Fruit fly (Drosophila melanogaster) whole organism, adult: ENCODE data around the gene Tsp2A.
A peak's percentile ranks its signal among the peaks of the same experiment; 100 is the strongest.

Experiments used
- CG11617 ChIP-seq: fragments of 200-800 bp; sonication (Bioruptor generic); optimal IDR thresholded peaks from 2 replicates; lab custom pipeline; 2017; ENCODE audit warnings: mild to moderate bottlenecking, missing biosample characterization, missing genetic modification reagents, missing genetic modification characterization
- CG12768 ChIP-seq: fragments of 200-800 bp; sonication (Bioruptor generic); optimal IDR thresholded peaks from 2 replicates; lab custom pipeline; 2017; ENCODE audit warnings: missing biosample characterization, missing genetic modification characterization, mild to moderate bottlenecking, moderate library complexity, missing genetic modification reagents
- CG14711 ChIP-seq: fragments of 200-800 bp; sonication (Bioruptor generic); optimal IDR thresholded peaks from 2 replicates; lab custom pipeline; 2018; ENCODE audit warnings: missing biosample characterization, mild to moderate bottlenecking, missing genetic modification characterization, moderate library complexity
- CG1620 ChIP-seq: fragments of 200-800 bp; sonication (Bioruptor generic); optimal IDR thresholded peaks from 2 replicates; lab custom pipeline; 2016; ENCODE audit warnings: missing biosample characterization, missing genetic modification characterization
- CG33017 ChIP-seq: fragments of 200-800 bp; sonication (Bioruptor generic); optimal IDR thresholded peaks from 2 replicates; lab custom pipeline; 2018; ENCODE audit warnings: missing biosample characterization, mild to moderate bottlenecking, missing genetic modification characterization, moderate library complexity
- CG5204 ChIP-seq: fragments of 200-800 bp; sonication (Bioruptor generic); optimal IDR thresholded peaks from 2 replicates; lab custom pipeline; 2016; ENCODE audit warnings: missing biosample characterization, missing genetic modification characterization
- CG7045 ChIP-seq: fragments of 200-800 bp; sonication (Bioruptor generic); optimal IDR thresholded peaks from 2 replicates; lab custom pipeline; 2017; ENCODE audit warnings: missing biosample characterization, mild to moderate bottlenecking, missing genetic modification characterization
- CG7101 ChIP-seq: fragments of 200-800 bp; sonication (Bioruptor generic); optimal IDR thresholded peaks from 2 replicates; lab custom pipeline; 2018; ENCODE audit warnings: missing biosample characterization, mild to moderate bottlenecking, missing genetic modification characterization, moderate library complexity
- Clk ChIP-seq: fragments of 200-800 bp; sonication (Bioruptor generic); optimal IDR thresholded peaks from 2 replicates; lab custom pipeline; 2017; ENCODE audit warnings: missing biosample characterization, missing genetic modification characterization
- Crg-1 ChIP-seq: fragments of 200-800 bp; sonication (Bioruptor generic); optimal IDR thresholded peaks from 2 replicates; lab custom pipeline; 2016; ENCODE audit warnings: missing biosample characterization, missing genetic modification characterization
- Hr96 ChIP-seq: fragments of 200-800 bp; sonication (Bioruptor generic); optimal IDR thresholded peaks from 2 replicates; lab custom pipeline; 2016; ENCODE audit warnings: missing biosample characterization, missing genetic modification characterization
- Mnt ChIP-seq: fragments of 200-800 bp; sonication (Bioruptor generic); optimal IDR thresholded peaks from 2 replicates; lab custom pipeline; 2016; ENCODE audit warnings: missing biosample characterization, mild to moderate bottlenecking, missing genetic modification characterization
- bab1 ChIP-seq: fragments of 200-800 bp; sonication (Bioruptor generic); optimal IDR thresholded peaks from 3 replicates; lab custom pipeline; 2019; ENCODE audit warnings: missing biosample characterization, mild to moderate bottlenecking, missing genetic modification characterization, moderate library complexity
- cic ChIP-seq: fragments of 200-800 bp; sonication (Bioruptor generic); optimal IDR thresholded peaks from 2 replicates; lab custom pipeline; 2017; ENCODE audit warnings: missing biosample characterization, mild to moderate bottlenecking, missing genetic modification characterization, moderate library complexity
- cnc ChIP-seq, 2 experiments: fragments of >200 bp; optimal IDR thresholded peaks; 2 replicates each; lab custom pipeline; 2017
- kay ChIP-seq: fragments of 200-800 bp; sonication (Bioruptor generic); peaks from one replicate; lab custom pipeline; 2016; ENCODE audit warnings: missing biosample characterization, missing genetic modification characterization, borderline replicate concordance
- ovo ChIP-seq: fragments of 200-800 bp; sonication (Bioruptor generic); optimal IDR thresholded peaks from 2 replicates; lab custom pipeline; 2016; ENCODE audit warnings: missing biosample characterization, missing genetic modification characterization
- pad ChIP-seq: fragments of 200-800 bp; sonication (Bioruptor generic); optimal IDR thresholded peaks from 3 replicates; lab custom pipeline; 2017; ENCODE audit warnings: missing biosample characterization, missing genetic modification characterization, mild to moderate bottlenecking, moderate library complexity, missing genetic modification reagents
- tj ChIP-seq: fragments of 200-800 bp; sonication (Bioruptor generic); optimal IDR thresholded peaks from 3 replicates; lab custom pipeline; 2017; ENCODE audit warnings: missing biosample characterization, mild to moderate bottlenecking, missing genetic modification characterization, moderate library complexity
- toe ChIP-seq: fragments of 200-800 bp; sonication (Bioruptor generic); optimal IDR thresholded peaks from 2 replicates; lab custom pipeline; 2016; ENCODE audit warnings: missing biosample characterization, missing genetic modification characterization

The Tsp2A gene

DNA sequence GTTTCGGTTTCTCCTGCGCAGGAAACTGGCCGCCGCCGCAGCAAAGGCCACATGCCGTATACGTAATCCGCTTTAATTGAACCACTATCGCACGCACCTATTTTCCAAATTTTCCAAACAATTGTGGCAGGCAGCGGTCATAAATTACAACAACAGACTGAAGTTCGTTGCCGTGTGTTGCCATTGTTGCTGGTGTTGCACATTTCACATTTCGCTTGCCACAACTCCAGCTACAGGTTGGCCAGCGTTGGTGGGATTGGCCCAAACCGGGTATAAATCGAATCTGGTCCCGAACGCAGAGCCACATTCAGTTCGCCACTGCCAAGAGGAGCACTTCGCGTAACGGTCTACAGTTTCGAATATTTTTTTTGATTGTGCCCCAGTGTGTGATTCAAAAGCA is 22.6 kb downstream of the Tsp2A start, which contains the start of gene CG14770:
Gene CG14770, plus strand, starts transcription at position 301 of the 400 bp plus-strand sequence.
- TF ChIP-seq CG7101 (tag; lab: Kevin White, UChicago), result no peak
- no peak for TF ChIP-seq CG1620 (GFP tag; lab: Kevin White, UChicago)
- TF ChIP-seq toe (GFP tag; lab: Kevin White, UChicago), result no peak
- TF ChIP-seq kay, result no peak
- no peak for TF ChIP-seq Crg-1
- TF ChIP-seq bab1 (GFP tag; lab: Kevin White, UChicago), result no peak

DNA sequence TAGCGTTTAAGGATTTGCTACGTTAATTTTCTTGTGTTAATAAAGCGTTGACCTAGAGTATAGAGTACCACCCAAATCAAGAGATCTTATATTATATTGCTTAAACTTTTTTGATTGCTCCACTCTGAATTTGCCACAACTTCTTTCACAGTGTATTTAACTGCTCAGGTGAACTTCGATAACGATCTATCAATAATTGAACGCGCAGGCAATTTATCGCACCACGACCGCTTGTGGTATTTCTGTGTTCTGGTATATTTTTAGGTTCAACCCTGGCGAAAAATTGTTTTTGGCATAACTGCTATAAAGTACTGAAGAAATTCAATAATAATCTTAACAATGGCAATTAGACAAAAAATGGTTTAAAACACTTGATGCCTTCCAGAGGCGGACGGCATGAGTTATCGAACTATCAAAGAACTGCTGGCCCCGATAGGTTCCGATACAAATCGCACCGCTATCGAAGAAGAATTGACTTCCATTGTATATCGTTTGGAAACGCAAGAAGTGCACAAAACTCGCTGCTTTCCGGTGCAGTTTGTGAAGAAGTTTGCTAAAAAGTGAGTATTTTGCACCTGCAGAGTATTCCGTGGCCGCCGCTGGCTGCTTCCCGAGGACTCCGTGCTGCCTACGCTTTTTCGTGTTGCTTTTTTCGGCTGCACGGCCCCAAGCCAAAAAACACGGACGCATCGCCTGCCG is 23.9 kb downstream of the Tsp2A start, which contains the start of gene ssx:
Gene ssx, plus strand, starts transcription at position 477 of the 699 bp plus-strand sequence.
- TF ChIP-seq CG5204 (GFP tag; lab: Kevin White, UChicago) (no peak), Clk (GFP tag; lab: Kevin White, UChicago) (no peak), ovo (GFP tag; lab: Kevin White, UChicago) (no peak), cic (no peak), Hr96 (GFP tag; lab: Kevin White, UChicago) (no peak), Mnt (GFP tag; lab: Kevin White, UChicago) (peak; percentile 31), kay (no peak), pad (GFP tag; lab: Kevin White, UChicago) (no peak), cnc (optimal IDR thresholded peaks at IDR 0.05; lab: Kevin White, UChicago) (no peak), CG11617 (peak; percentile 20), CG7101 (tag; lab: Kevin White, UChicago) (peak; percentile 53), toe (GFP tag; lab: Kevin White, UChicago) (no peak), CG1620 (GFP tag; lab: Kevin White, UChicago) (no peak), Crg-1 (peak; percentile 50), tj (peak; percentile 62), bab1 (GFP tag; lab: Kevin White, UChicago) (peak; percentile 57), CG7045 (GFP tag; lab: Kevin White, UChicago) (no peak), CG14711 (tag; lab: Kevin White, UChicago) (peak; percentile 24), CG33017 (tag; lab: Kevin White, UChicago) (no peak), CG12768 (no peak)

DNA sequence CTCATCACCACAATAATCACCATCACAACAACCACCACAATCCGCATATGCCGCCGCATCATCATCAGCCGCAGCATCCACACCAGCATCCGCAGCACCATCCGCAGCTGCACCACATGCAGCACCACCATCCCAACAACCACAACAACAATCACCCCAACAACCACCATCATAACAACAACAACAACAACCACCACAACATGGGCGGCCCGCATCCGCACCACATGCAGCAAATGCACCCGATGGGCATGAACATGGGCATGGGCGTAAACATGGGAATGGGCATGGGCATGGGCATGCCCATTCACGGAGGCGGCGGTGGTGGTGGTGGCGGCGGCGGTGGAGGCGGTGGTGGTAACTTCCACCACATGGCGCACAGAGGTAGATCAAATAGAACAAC is 26.3 kb downstream of the Tsp2A start:
- TF ChIP-seq Crg-1 (no peak), Clk (GFP tag; lab: Kevin White, UChicago) (no peak), CG11617 (no peak), CG12768 (no peak), Mnt (GFP tag; lab: Kevin White, UChicago) (no peak), CG7101 (tag; lab: Kevin White, UChicago) (no peak), kay (no peak), bab1 (GFP tag; lab: Kevin White, UChicago) (no peak), Hr96 (GFP tag; lab: Kevin White, UChicago) (no peak), cnc (optimal IDR thresholded peaks at IDR 0.05; lab: Kevin White, UChicago) (no peak)

DNA sequence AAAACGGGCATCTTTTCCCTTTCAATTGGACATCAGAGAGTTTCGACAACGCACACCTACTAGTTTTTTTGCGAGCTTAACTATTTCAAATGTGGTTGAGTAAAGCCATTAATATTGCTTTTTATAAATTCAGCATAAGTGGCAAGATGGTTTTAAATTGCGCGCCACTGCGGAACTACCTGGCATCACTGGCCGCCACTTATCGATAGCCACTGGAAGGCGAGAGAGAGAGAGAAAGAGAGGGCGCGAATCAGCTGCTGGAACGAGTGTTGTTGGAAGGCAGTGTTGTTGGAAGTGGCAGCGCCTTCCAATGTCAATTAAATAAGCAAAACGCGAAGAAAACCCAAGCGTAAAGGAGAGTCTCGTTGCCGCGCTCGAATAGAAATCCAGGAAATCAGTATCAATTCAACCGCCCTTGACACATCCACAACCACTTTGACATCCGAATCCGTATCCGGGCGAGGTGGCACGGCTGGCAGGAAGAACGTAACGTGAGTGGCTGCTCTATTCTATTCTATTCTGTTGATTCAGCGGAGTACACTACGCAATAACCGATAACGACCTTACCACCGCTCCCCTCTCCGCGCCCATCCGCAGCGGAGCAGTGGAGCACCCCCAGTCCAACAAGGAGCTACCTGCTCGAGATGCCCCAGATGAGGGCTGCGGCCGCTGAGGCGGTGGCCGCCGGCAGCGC is 29.1 kb downstream of the Tsp2A start, which contains the start of gene AMPKalpha:
Gene AMPKalpha, plus strand, starts transcription at position 272 of the 694 bp plus-strand sequence.
- TF ChIP-seq CG11617, result no peak
- peak; percentile 75 for TF ChIP-seq tj
- no peak for TF ChIP-seq ovo (GFP tag; lab: Kevin White, UChicago)
- TF ChIP-seq bab1 (GFP tag; lab: Kevin White, UChicago), result peak; percentile 41
- TF ChIP-seq cic, result peak; percentile 33
- no peak for TF ChIP-seq CG14711 (tag; lab: Kevin White, UChicago)

DNA sequence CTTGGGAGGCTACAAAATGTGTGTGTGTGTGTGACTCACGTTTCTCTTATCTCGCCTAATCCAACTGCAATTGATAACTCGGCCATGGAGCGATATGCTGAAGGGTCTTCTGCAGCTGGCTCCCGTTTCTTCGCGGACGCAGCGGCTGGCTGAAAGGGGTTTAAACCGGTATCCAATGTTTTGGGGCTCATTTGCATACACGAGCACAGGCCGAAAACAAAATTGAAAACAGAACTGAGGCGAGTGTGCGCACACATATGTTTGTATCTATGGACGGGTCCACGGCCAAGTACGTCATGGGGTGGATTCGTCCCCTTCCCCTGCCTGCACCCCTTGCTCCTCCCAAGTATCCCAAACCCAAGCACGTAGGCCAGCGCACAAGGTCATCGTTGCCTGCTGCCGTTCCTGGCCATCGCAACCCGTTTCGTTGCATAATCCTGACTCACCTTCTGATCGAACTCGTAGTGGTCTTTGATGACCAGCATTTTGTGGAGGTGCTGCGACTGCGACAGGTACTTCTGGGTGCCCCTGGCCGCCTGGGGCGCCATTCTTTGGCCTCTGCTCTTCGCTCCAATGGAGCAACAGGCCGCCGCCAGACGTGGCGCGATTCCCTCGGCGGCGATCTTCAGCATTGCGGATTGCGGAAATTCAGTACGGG is 33.5 kb downstream of the Tsp2A start:
- TF ChIP-seq ovo (GFP tag; lab: Kevin White, UChicago), result no peak
- peak in 1 of 2 experiments; percentile 11 for TF ChIP-seq cnc (optimal IDR thresholded peaks at IDR 0.05; lab: Kevin White, UChicago)

DNA sequence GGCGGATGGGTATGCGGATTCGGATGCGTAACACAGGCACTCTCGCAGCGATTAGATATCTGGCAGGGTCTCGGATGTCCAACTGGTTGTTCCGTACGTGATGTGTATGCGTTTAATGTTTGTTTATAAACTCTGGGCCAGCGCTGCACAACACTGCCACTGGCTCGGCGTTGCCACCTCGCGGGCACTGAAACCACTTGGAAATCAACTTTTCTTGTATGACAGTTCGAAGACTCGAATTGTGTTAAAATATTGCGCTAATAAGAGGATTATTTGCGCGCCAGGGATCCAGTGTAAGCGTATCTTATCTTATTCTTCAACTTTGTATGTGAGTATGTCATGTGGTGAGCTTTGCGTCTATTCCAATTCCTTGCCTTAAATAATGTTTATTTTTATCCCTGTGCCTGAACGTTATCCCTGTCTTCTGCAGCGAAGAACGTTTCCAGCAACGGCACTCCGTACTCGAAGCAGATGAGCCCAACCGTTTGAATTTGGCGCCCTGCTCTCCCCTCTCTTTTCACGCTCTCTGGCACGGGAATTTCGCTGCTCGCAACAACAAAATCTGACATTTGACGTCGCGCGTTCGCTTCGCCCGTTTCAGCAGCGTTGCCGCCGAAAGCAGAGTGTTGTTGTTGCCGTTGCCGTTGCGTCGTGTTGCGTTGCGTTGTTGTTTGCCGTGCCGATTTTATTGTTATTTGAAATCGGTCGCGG is 34.2 kb downstream of the Tsp2A start, which contains the start of the genes CG3719 and CG32813:
Gene CG3719, minus strand, starts transcription at position 131 of the 711 bp plus-strand sequence.
Gene CG32813, plus strand, starts transcription at position 565 of the 711 bp plus-strand sequence.
- peak; percentile 51 for TF ChIP-seq pad (GFP tag; lab: Kevin White, UChicago)
- TF ChIP-seq cic, result no peak
- peak; percentile 21 for TF ChIP-seq tj
- TF ChIP-seq CG5204 (GFP tag; lab: Kevin White, UChicago), result no peak
- TF ChIP-seq toe (GFP tag; lab: Kevin White, UChicago), result no peak
- TF ChIP-seq ovo (GFP tag; lab: Kevin White, UChicago), result no peak
- no peak for TF ChIP-seq CG7045 (GFP tag; lab: Kevin White, UChicago)
- peak; percentile 52 for TF ChIP-seq Mnt (GFP tag; lab: Kevin White, UChicago)
- no peak for TF ChIP-seq CG33017 (tag; lab: Kevin White, UChicago)
- TF ChIP-seq CG11617, result peak; percentile 14
- no peak for TF ChIP-seq cnc (optimal IDR thresholded peaks at IDR 0.05; lab: Kevin White, UChicago)
- TF ChIP-seq CG14711 (tag; lab: Kevin White, UChicago), result peak; percentile 41
- TF ChIP-seq bab1 (GFP tag; lab: Kevin White, UChicago), result peak; percentile 43
- TF ChIP-seq CG1620 (GFP tag; lab: Kevin White, UChicago), result peak; percentile 73
- peak; percentile 82 for TF ChIP-seq Crg-1
- no peak for TF ChIP-seq kay
- TF ChIP-seq CG7101 (tag; lab: Kevin White, UChicago), result peak; percentile 44
- no peak for TF ChIP-seq Clk (GFP tag; lab: Kevin White, UChicago)
- no peak for TF ChIP-seq CG12768
- TF ChIP-seq Hr96 (GFP tag; lab: Kevin White, UChicago), result no peak
